Fruit fly (Drosophila melanogaster) whole organism, embryonic: ENCODE measurements around the gene CG5921.
A peak's percentile ranks its signal among the peaks of the same experiment; 100 is the strongest.

Experiments used
- Ada2b ChIP-seq: fragments of 200-800 bp; sonication (Bioruptor generic); IDR thresholded peaks from 2 replicates; pipeline ENCODE4 v1.3.6; 2022; ENCODE audit warnings: missing biosample characterization, missing genetic modification characterization
- Adf1 ChIP-seq: fragments of 200-800 bp; sonication (Bioruptor generic); IDR thresholded peaks from 2 replicates; pipeline ENCODE4 v1.3.6; 2022; ENCODE audit warnings: missing biosample characterization, missing genetic modification characterization
- Aef1 ChIP-seq: fragments of 200-800 bp; sonication (Bioruptor generic); IDR thresholded peaks from 3 replicates; pipeline ENCODE4 v1.3.6; 2022; ENCODE audit warnings: missing biosample characterization, missing genetic modification characterization
- Bdp1 ChIP-seq: fragments of 200-800 bp; sonication (Bioruptor generic); optimal IDR thresholded peaks from 3 replicates; lab custom pipeline; 2016; ENCODE audit warnings: missing biosample characterization, missing genetic modification characterization
- CG1024 ChIP-seq: fragments of 200-800 bp; sonication (Bioruptor generic); IDR thresholded peaks from 2 replicates; pipeline ENCODE4 v1.3.6; 2022; ENCODE audit warnings: missing biosample characterization, missing genetic modification characterization
- CG10321 ChIP-seq: fragments of 200-800 bp; sonication (Bioruptor generic); IDR thresholded peaks from 2 replicates; pipeline ENCODE4 v1.3.6; 2022; ENCODE audit warnings: missing biosample characterization, missing genetic modification characterization
- CG10462 ChIP-seq: fragments of 200-800 bp; sonication (Bioruptor generic); optimal IDR thresholded peaks from 2 replicates; lab custom pipeline; 2016; ENCODE audit warnings: missing biosample characterization, missing genetic modification characterization
- CG11093 ChIP-seq: fragments of 200-800 bp; sonication (Bioruptor generic); IDR thresholded peaks from 3 replicates; pipeline ENCODE4 v1.3.6; 2022; ENCODE audit warnings: missing biosample characterization, missing genetic modification characterization
- CG15269 ChIP-seq: fragments of 200-800 bp; sonication (Bioruptor generic); optimal IDR thresholded peaks from 2 replicates; lab custom pipeline; 2018; ENCODE audit warnings: missing biosample characterization, mild to moderate bottlenecking, missing genetic modification characterization, moderate library complexity
- CG15696 ChIP-seq: fragments of 200-800 bp; sonication (Bioruptor generic); optimal IDR thresholded peaks from 2 replicates; lab custom pipeline; 2019; ENCODE audit warnings: missing biosample characterization, mild to moderate bottlenecking, missing genetic modification characterization, moderate library complexity
- CG17359 ChIP-seq: fragments of 200-800 bp; sonication (Bioruptor generic); optimal IDR thresholded peaks from 3 replicates; lab custom pipeline; 2018; ENCODE audit warnings: missing biosample characterization, mild to moderate bottlenecking, missing genetic modification characterization, moderate library complexity
- CG30020 ChIP-seq: fragments of 200-800 bp; optimal IDR thresholded peaks from 2 replicates; lab custom pipeline; 2019; ENCODE audit warnings: missing biosample characterization, mild to moderate bottlenecking, missing genetic modification characterization, moderate library complexity
- CG34422 ChIP-seq: fragments of 200-800 bp; sonication (Bioruptor generic); IDR thresholded peaks from 3 replicates; pipeline ENCODE4 v1.3.6; 2022; ENCODE audit warnings: missing biosample characterization, missing genetic modification characterization
- CG4424 ChIP-seq: fragments of 200-800 bp; sonication (Bioruptor generic); optimal IDR thresholded peaks from 3 replicates; lab custom pipeline; 2016; ENCODE audit warnings: missing biosample characterization, missing genetic modification characterization
- CG4730 ChIP-seq: fragments of 200-800 bp; sonication (Bioruptor generic); IDR thresholded peaks from 2 replicates; pipeline ENCODE4 v1.3.6; 2022; ENCODE audit warnings: missing biosample characterization, missing genetic modification characterization
- CG7928 ChIP-seq: fragments of 200-800 bp; sonication (Bioruptor generic); optimal IDR thresholded peaks from 2 replicates; lab custom pipeline; 2017; ENCODE audit warnings: missing biosample characterization, mild to moderate bottlenecking, missing genetic modification characterization
- CG8944 ChIP-seq: fragments of 200-800 bp; sonication (Bioruptor generic); optimal IDR thresholded peaks from 3 replicates; lab custom pipeline; 2016; ENCODE audit warnings: missing biosample characterization, missing genetic modification characterization
- Dek ChIP-seq: fragments of 200-800 bp; sonication (Bioruptor generic); optimal IDR thresholded peaks from 3 replicates; lab custom pipeline; 2019; ENCODE audit warnings: missing biosample characterization, mild to moderate bottlenecking, missing genetic modification characterization, moderate library complexity
- Dfd ChIP-seq, 2 experiments: fragments of >200 bp; optimal IDR thresholded peaks; 2 replicates each; lab custom pipeline; 2017; ENCODE audit warnings: missing biosample characterization in 2 of 2, missing genetic modification characterization in 2 of 2
- ERR ChIP-seq: fragments of 200-800 bp; sonication (Bioruptor generic); optimal IDR thresholded peaks from 2 replicates; lab custom pipeline; 2016; ENCODE audit warnings: missing biosample characterization, missing genetic modification characterization
- Eip74EF ChIP-seq, 2 experiments: fragments of 200-800 bp in 1 of 2; fragments of >200 bp in 1 of 2; sonication (Bioruptor generic) in 1 of 2; optimal IDR thresholded peaks; 2 replicates each; lab custom pipeline; 2017 to 2019; ENCODE audit warnings: missing biosample characterization in 2 of 2, missing genetic modification characterization in 2 of 2, mild to moderate bottlenecking in 1 of 2, moderate library complexity in 1 of 2
- Hsf ChIP-seq: fragments of 200-800 bp; sonication (Bioruptor generic); optimal IDR thresholded peaks from 3 replicates; lab custom pipeline; 2016; ENCODE audit warnings: missing biosample characterization, missing genetic modification characterization
- NK7.1 ChIP-seq: fragments of 200-800 bp; sonication (Bioruptor generic); optimal IDR thresholded peaks from 3 replicates; lab custom pipeline; 2016; ENCODE audit warnings: missing biosample characterization, missing genetic modification characterization
- Nf-YC ChIP-seq: fragments of 200-800 bp; optimal IDR thresholded peaks from 3 replicates; lab custom pipeline; 2019; ENCODE audit warnings: missing biosample characterization, mild to moderate bottlenecking, missing genetic modification characterization, moderate library complexity
- Opbp ChIP-seq: fragments of 200-800 bp; sonication (Bioruptor generic); IDR thresholded peaks from 3 replicates; pipeline ENCODE4 v1.3.6; 2022; ENCODE audit warnings: missing biosample characterization, missing genetic modification characterization; ENCODE audit not compliant: partially characterized antibody
- Optix ChIP-seq: fragments of 200-800 bp; sonication (Bioruptor generic); IDR thresholded peaks from 3 replicates; pipeline ENCODE4 v1.3.6; 2022; ENCODE audit warnings: missing biosample characterization, missing genetic modification characterization
- YL-1 ChIP-seq: fragments of 200-800 bp; sonication (Bioruptor generic); optimal IDR thresholded peaks from 3 replicates; lab custom pipeline; 2017; ENCODE audit warnings: missing biosample characterization, mild to moderate bottlenecking, missing genetic modification characterization
- az2 ChIP-seq: fragments of 200-800 bp; sonication (Bioruptor generic); optimal IDR thresholded peaks from 3 replicates; lab custom pipeline; 2016; ENCODE audit warnings: missing biosample characterization, missing genetic modification characterization
- ci ChIP-seq: fragments of 200-800 bp; sonication (Bioruptor generic); IDR thresholded peaks from 3 replicates; pipeline ENCODE4 v1.3.6; 2022; ENCODE audit warnings: missing biosample characterization, missing genetic modification characterization
- da ChIP-seq: fragments of 200-800 bp; sonication (Bioruptor generic); optimal IDR thresholded peaks from 2 replicates; lab custom pipeline; 2016; ENCODE audit warnings: missing biosample characterization, missing genetic modification characterization
- fd102C ChIP-seq: fragments of 200-800 bp; sonication (Bioruptor generic); optimal IDR thresholded peaks from 2 replicates; lab custom pipeline; 2018; ENCODE audit warnings: missing biosample characterization, mild to moderate bottlenecking, missing genetic modification characterization, moderate library complexity
- gce ChIP-seq: fragments of 200-800 bp; sonication (Bioruptor generic); IDR thresholded peaks from 3 replicates; pipeline ENCODE4 v1.3.6; 2022; ENCODE audit warnings: missing biosample characterization, missing genetic modification characterization
- grn ChIP-seq: fragments of 200-800 bp; sonication (Bioruptor generic); optimal IDR thresholded peaks from 3 replicates; lab custom pipeline; 2017; ENCODE audit warnings: missing biosample characterization, missing genetic modification characterization
- klu ChIP-seq: fragments of 200-800 bp; sonication (Bioruptor generic); IDR thresholded peaks from 2 replicates; pipeline ENCODE4 v1.3.6; 2022; ENCODE audit warnings: missing biosample characterization, missing genetic modification characterization
- lab ChIP-seq: fragments of 200-800 bp; sonication (Bioruptor generic); optimal IDR thresholded peaks from 3 replicates; lab custom pipeline; 2017; ENCODE audit warnings: missing biosample characterization, missing genetic modification characterization, mild to moderate bottlenecking, moderate library complexity, missing genetic modification reagents
- lmd ChIP-seq: fragments of 200-800 bp; sonication (Bioruptor generic); IDR thresholded peaks from 2 replicates; pipeline ENCODE4 v1.3.6; 2022; ENCODE audit warnings: missing biosample characterization, missing genetic modification characterization
- nmo ChIP-seq: fragments of 200-800 bp; sonication (Bioruptor generic); optimal IDR thresholded peaks from 2 replicates; lab custom pipeline; 2018; ENCODE audit warnings: missing biosample characterization, mild to moderate bottlenecking, missing genetic modification characterization, moderate library complexity
- pfk ChIP-seq: fragments of 200-800 bp; sonication (Bioruptor generic); optimal IDR thresholded peaks from 2 replicates; lab custom pipeline; 2018; ENCODE audit warnings: missing biosample characterization, mild to moderate bottlenecking, missing genetic modification characterization, moderate library complexity
- pros ChIP-seq: fragments of 200-800 bp; sonication (Bioruptor generic); optimal IDR thresholded peaks from 3 replicates; lab custom pipeline; 2019; ENCODE audit warnings: missing biosample characterization, mild to moderate bottlenecking, missing genetic modification characterization, moderate library complexity
- pzg ChIP-seq: fragments of 200-800 bp; sonication (Bioruptor generic); optimal IDR thresholded peaks from 3 replicates; lab custom pipeline; 2018; ENCODE audit warnings: missing biosample characterization, mild to moderate bottlenecking, missing genetic modification characterization, moderate library complexity
- repo ChIP-seq: fragments of 200-800 bp; sonication (Bioruptor generic); optimal IDR thresholded peaks from 2 replicates; lab custom pipeline; 2016; ENCODE audit warnings: missing biosample characterization, missing genetic modification characterization
- rib ChIP-seq: fragments of 200-800 bp; sonication (Bioruptor generic); IDR thresholded peaks from 2 replicates; pipeline ENCODE4 v1.3.6; 2022; ENCODE audit warnings: missing biosample characterization, missing genetic modification characterization
- sens ChIP-seq: fragments of 200-800 bp; sonication (Bioruptor generic); peaks from one replicate; lab custom pipeline; 2016; ENCODE audit warnings: missing biosample characterization, missing genetic modification characterization
- seq ChIP-seq: fragments of 200-800 bp; sonication (Bioruptor generic); IDR thresholded peaks from 2 replicates; pipeline ENCODE4 v1.3.6; 2022; ENCODE audit warnings: missing biosample characterization, missing genetic modification characterization
- shn ChIP-seq: fragments of 200-800 bp; sonication (Bioruptor generic); optimal IDR thresholded peaks from 3 replicates; lab custom pipeline; 2016; ENCODE audit warnings: missing biosample characterization, missing genetic modification characterization
- so ChIP-seq: fragments of 200-800 bp; sonication (Bioruptor generic); IDR thresholded peaks from 3 replicates; pipeline ENCODE4 v1.3.6; 2022; ENCODE audit warnings: missing biosample characterization, missing genetic modification characterization
- sqz ChIP-seq: fragments of 200-800 bp; sonication (Bioruptor generic); optimal IDR thresholded peaks from 3 replicates; lab custom pipeline; 2018; ENCODE audit warnings: missing biosample characterization, mild to moderate bottlenecking, missing genetic modification characterization
- sr ChIP-seq: fragments of 200-800 bp; sonication (Bioruptor generic); IDR thresholded peaks from 3 replicates; pipeline ENCODE4 v1.3.6; 2022; ENCODE audit warnings: missing biosample characterization, missing genetic modification characterization
- tll ChIP-seq, 2 experiments: fragments of 200-800 bp in 1 of 2; fragments of >200 bp in 1 of 2; sonication (Bioruptor generic) in 1 of 2; optimal IDR thresholded peaks; 2 replicates each; lab custom pipeline; 2017 to 2019; ENCODE audit warnings: missing biosample characterization in 2 of 2, missing genetic modification characterization in 2 of 2, mild to moderate bottlenecking in 1 of 2, moderate library complexity in 1 of 2
- unc-4 ChIP-seq: fragments of 200-800 bp; sonication (Bioruptor generic); IDR thresholded peaks from 2 replicates; pipeline ENCODE4 v1.3.6; 2022; ENCODE audit warnings: missing biosample characterization, missing genetic modification characterization; ENCODE audit not compliant: partially characterized antibody
- yki ChIP-seq: fragments of >200 bp; optimal IDR thresholded peaks from 3 replicates; lab custom pipeline; 2018
- zf30C ChIP-seq: fragments of 200-800 bp; sonication (Bioruptor generic); optimal IDR thresholded peaks from 3 replicates; lab custom pipeline; 2018; ENCODE audit warnings: missing biosample characterization, mild to moderate bottlenecking, missing genetic modification characterization

CG5921 gene

dm6 chrX:6074845-6075244 lies 24.2 kb downstream of the CG5921 start, which contains the start of gene Tsp5D (continued):
- peak; percentile 90 for TF ChIP-seq nmo (GFP tag; lab: Kevin White, UChicago)
- TF ChIP-seq CG15269 (tag; lab: Kevin White, UChicago): peak; percentile 93
- TF ChIP-seq yki (lab: Kevin White, UChicago): no peak
- TF ChIP-seq fd102C: peak; percentile 14
- peak; percentile 18 for TF ChIP-seq CG7928 (GFP tag; lab: Kevin White, UChicago)
- TF ChIP-seq CG10321: peak; percentile 70
- peak; percentile 96 for TF ChIP-seq CG34422 (GFP tag; lab: Robert Waterston, UW)
- peak; percentile 92 for TF ChIP-seq CG4424
- TF ChIP-seq da: no peak
- TF ChIP-seq az2 (GFP tag; lab: Kevin White, UChicago): peak; percentile 92
- TF ChIP-seq Eip74EF (GFP tag; optimal IDR thresholded peaks at IDR 0.05; lab: Kevin White, UChicago): peak in 1 of 2 experiments; percentile 81
- peak; percentile 75 for TF ChIP-seq Dek
- TF ChIP-seq Bdp1: peak; percentile 27
- TF ChIP-seq rib (GFP tag; lab: Robert Waterston, UW): 0 out of 2 replicates have a peak, but pooled peaks have one; percentile 64
- TF ChIP-seq NK7.1 (GFP tag; lab: Kevin White, UChicago): no peak
- peak; percentile 80 for TF ChIP-seq klu (GFP tag; lab: Robert Waterston, UW)
- peak; percentile 71 for TF ChIP-seq Nf-YC (tag; lab: Kevin White, UChicago)
- TF ChIP-seq Optix (GFP tag; lab: Robert Waterston, UW): peak; percentile 95
- no peak for TF ChIP-seq grn (GFP tag; lab: Kevin White, UChicago)
- peak; percentile 92 for TF ChIP-seq CG4730 (GFP tag; lab: Robert Waterston, UW)
- peak; percentile 92 for TF ChIP-seq Aef1
- no peak for TF ChIP-seq Dfd (GFP tag; optimal IDR thresholded peaks at IDR 0.05; lab: Kevin White, UChicago)
- TF ChIP-seq CG30020: peak; percentile 53
- TF ChIP-seq repo (GFP tag; lab: Kevin White, UChicago): peak; percentile 14
- TF ChIP-seq tll (GFP tag; optimal IDR thresholded peaks at IDR 0.05; lab: Kevin White, UChicago): no peak
- peak; percentile 98 for TF ChIP-seq CG17359 (tag; lab: Kevin White, UChicago)
- 0 out of 2 replicates have a peak, but pooled peaks have one; percentile 29 for TF ChIP-seq Adf1
- peak; percentile 92 for TF ChIP-seq lab (GFP tag; lab: Kevin White, UChicago)
- TF ChIP-seq sr (GFP tag; lab: Robert Waterston, UW): peak; percentile 82
- TF ChIP-seq CG8944: peak; percentile 21
- peak; percentile 94 for TF ChIP-seq seq (GFP tag; lab: Robert Waterston, UW)
- peak; percentile 55 for TF ChIP-seq CG15696 (tag; lab: Kevin White, UChicago)
- TF ChIP-seq CG1024 (GFP tag; lab: Robert Waterston, UW): peak; percentile 94
- TF ChIP-seq ci (GFP tag; lab: Robert Waterston, UW): peak; percentile 99
- peak; percentile 95 for TF ChIP-seq Ada2b
- no peak for TF ChIP-seq Opbp
- no peak for TF ChIP-seq unc-4 (GFP tag; lab: Robert Waterston, UW)
- peak; percentile 83 for TF ChIP-seq CG10462
- no peak for TF ChIP-seq ERR (GFP tag; lab: Kevin White, UChicago)
- TF ChIP-seq lmd (GFP tag; lab: Robert Waterston, UW): peak; percentile 94
- TF ChIP-seq shn (GFP tag; lab: Kevin White, UChicago): no peak
- no peak for TF ChIP-seq pros (GFP tag; lab: Kevin White, UChicago)
- peak; percentile 61 for TF ChIP-seq Hsf (GFP tag; lab: Kevin White, UChicago)
- TF ChIP-seq sqz (GFP tag; lab: Kevin White, UChicago): peak; percentile 88
- peak; percentile 64 for TF ChIP-seq zf30C
- peak; percentile 89 for TF ChIP-seq sens (GFP tag; lab: Kevin White, UChicago)
- TF ChIP-seq YL-1 (GFP tag; lab: Kevin White, UChicago): peak; percentile 43
- TF ChIP-seq CG11093 (GFP tag; lab: Robert Waterston, UW): peak; percentile 93
- peak; percentile 95 for TF ChIP-seq gce (GFP tag; lab: Robert Waterston, UW)
- TF ChIP-seq pfk (GFP tag; lab: Kevin White, UChicago): no peak
- no peak for TF ChIP-seq pzg (GFP tag; lab: Kevin White, UChicago)
- TF ChIP-seq so (GFP tag; lab: Robert Waterston, UW): peak; percentile 96
